Worm (Caenorhabditis elegans) whole organism, L2 larva: ENCODE data around the gene str-96.

ENCODE experiments used
- C34F6.9 ChIP-seq: fragments of 150-350 bp; optimal IDR thresholded peaks from 2 replicates; lab custom pipeline; 2014; ENCODE audit warnings: missing biosample characterization, missing genetic modification characterization
- F13H6.1 ChIP-seq: sonication (generic microtip); optimal IDR thresholded peaks from 2 replicates; lab custom pipeline; 2016; ENCODE audit warnings: missing genetic modification characterization, missing compliant biosample characterization
- R02D3.7 ChIP-seq: fragments of 150-350 bp; optimal IDR thresholded peaks from 2 replicates; lab custom pipeline; 2014; ENCODE audit warnings: missing biosample characterization, missing genetic modification characterization
- ZK546.5 ChIP-seq: sonication (generic microtip); optimal IDR thresholded peaks from 2 replicates; lab custom pipeline; 2017; ENCODE audit warnings: missing biosample characterization, missing genetic modification characterization
- aly-2 ChIP-seq: fragments of 150-350 bp; optimal IDR thresholded peaks from 2 replicates; lab custom pipeline; 2014; ENCODE audit warnings: missing biosample characterization, missing genetic modification characterization
- ceh-16 ChIP-seq: fragments of 150-350 bp; optimal IDR thresholded peaks from 2 replicates; lab custom pipeline; 2014; ENCODE audit warnings: missing biosample characterization, missing genetic modification characterization
- ceh-82 ChIP-seq: fragments of 150-350 bp; optimal IDR thresholded peaks from 2 replicates; lab custom pipeline; 2014; ENCODE audit warnings: missing biosample characterization, missing genetic modification characterization
- crh-2 ChIP-seq: sonication (generic microtip); optimal IDR thresholded peaks from 2 replicates; lab custom pipeline; 2017; ENCODE audit warnings: missing biosample characterization, missing genetic modification characterization
- dmd-4 ChIP-seq: sonication (generic microtip); optimal IDR thresholded peaks from 2 replicates; lab custom pipeline; 2017; ENCODE audit warnings: missing biosample characterization, missing genetic modification characterization
- egl-27 ChIP-seq: sonication (generic microtip); optimal IDR thresholded peaks from 3 replicates; lab custom pipeline; 2017; ENCODE audit warnings: missing biosample characterization, missing genetic modification reagents, missing genetic modification characterization
- elt-1 ChIP-seq: fragments of 150-350 bp; optimal IDR thresholded peaks from 2 replicates; lab custom pipeline; 2014; ENCODE audit warnings: missing biosample characterization, missing genetic modification characterization
- fos-1 ChIP-seq: fragments of 150-350 bp; optimal IDR thresholded peaks from 2 replicates; lab custom pipeline; 2014; ENCODE audit warnings: missing biosample characterization, missing genetic modification characterization
- gmeb-1 ChIP-seq: fragments of 150-350 bp; optimal IDR thresholded peaks from 2 replicates; lab custom pipeline; 2014; ENCODE audit warnings: missing biosample characterization, missing genetic modification characterization
- lin-11 ChIP-seq: fragments of 150-350 bp; sonication (generic microtip); optimal IDR thresholded peaks from 2 replicates; lab custom pipeline; 2014; ENCODE audit warnings: missing biosample characterization, missing genetic modification characterization, inconsistent platforms, mixed read lengths
- lin-13 ChIP-seq: fragments of 150-350 bp; optimal IDR thresholded peaks from 2 replicates; lab custom pipeline; 2014; ENCODE audit warnings: missing biosample characterization, missing genetic modification reagents, missing genetic modification characterization
- lin-39 ChIP-seq: fragments of 150-350 bp; optimal IDR thresholded peaks from 2 replicates; lab custom pipeline; 2014; ENCODE audit warnings: missing biosample characterization, missing genetic modification reagents, missing genetic modification characterization
- lsy-2 ChIP-seq, 2 experiments: fragments of 150-350 bp in 1 of 2; sonication (generic microtip) in 1 of 2; optimal IDR thresholded peaks; 2 replicates each; lab custom pipeline; 2014 to 2017; ENCODE audit warnings: missing biosample characterization in 2 of 2, missing genetic modification characterization in 2 of 2
- mbf-1 ChIP-seq: sonication (generic microtip); optimal IDR thresholded peaks from 2 replicates; lab custom pipeline; 2017; ENCODE audit warnings: missing biosample characterization, missing genetic modification characterization
- nhr-10 ChIP-seq: sonication (generic microtip); optimal IDR thresholded peaks from 2 replicates; lab custom pipeline; 2017; ENCODE audit warnings: missing biosample characterization, missing genetic modification characterization
- nhr-11 ChIP-seq: fragments of 150-350 bp; optimal IDR thresholded peaks from 2 replicates; lab custom pipeline; 2014; ENCODE audit warnings: missing biosample characterization, missing genetic modification characterization
- nhr-129 ChIP-seq: fragments of 150-350 bp; optimal IDR thresholded peaks from 2 replicates; lab custom pipeline; 2014; ENCODE audit warnings: missing biosample characterization, missing genetic modification characterization
- nhr-21 ChIP-seq: fragments of 150-350 bp; optimal IDR thresholded peaks from 2 replicates; lab custom pipeline; 2014; ENCODE audit warnings: missing biosample characterization, missing genetic modification characterization
- nhr-23 ChIP-seq: fragments of 150-350 bp; optimal IDR thresholded peaks from 2 replicates; lab custom pipeline; 2014; ENCODE audit warnings: missing biosample characterization, missing genetic modification reagents, missing genetic modification characterization
- nhr-25 ChIP-seq: fragments of 150-350 bp; sonication (generic microtip); optimal IDR thresholded peaks from 3 replicates; lab custom pipeline; 2014; ENCODE audit warnings: missing biosample characterization, missing genetic modification characterization
- nhr-6 ChIP-seq: fragments of 150-350 bp; optimal IDR thresholded peaks from 2 replicates; lab custom pipeline; 2014; ENCODE audit warnings: missing biosample characterization, missing genetic modification characterization
- sem-4 ChIP-seq: fragments of 150-350 bp; optimal IDR thresholded peaks from 2 replicates; lab custom pipeline; 2014; ENCODE audit warnings: missing biosample characterization, missing genetic modification reagents, missing genetic modification characterization
- sma-3 ChIP-seq: sonication (generic microtip); optimal IDR thresholded peaks from 2 replicates; lab custom pipeline; 2016; ENCODE audit warnings: missing genetic modification reagents, missing genetic modification characterization, missing compliant biosample characterization
- sma-9 ChIP-seq, 2 experiments: fragments of 150-350 bp in 1 of 2; sonication (generic microtip) in 1 of 2; optimal IDR thresholded peaks; 2 replicates each; lab custom pipeline; 2014 to 2016; ENCODE audit warnings: missing genetic modification characterization in 2 of 2, mild to moderate bottlenecking in 1 of 2, missing biosample characterization in 1 of 2, missing compliant biosample characterization in 1 of 2, missing genetic modification reagents in 1 of 2, moderate library complexity in 1 of 2
- unc-39 ChIP-seq: fragments of 150-350 bp; optimal IDR thresholded peaks from 2 replicates; lab custom pipeline; 2014; ENCODE audit warnings: missing biosample characterization, missing genetic modification characterization
- ztf-1 ChIP-seq: fragments of 200-800 bp; sonication (Bioruptor generic); conservative IDR thresholded peaks from 2 replicates; pipeline ENCODE4 v1.3.6; 2022; ENCODE audit warnings: missing genetic modification characterization, missing compliant biosample characterization
- ztf-11 ChIP-seq: sonication (generic microtip); optimal IDR thresholded peaks from 2 replicates; lab custom pipeline; 2017; ENCODE audit warnings: missing biosample characterization, missing genetic modification characterization
- ztf-4 ChIP-seq: fragments of 150-350 bp; optimal IDR thresholded peaks from 2 replicates; lab custom pipeline; 2014; ENCODE audit warnings: missing biosample characterization, missing genetic modification characterization

Gene str-96

DNA sequence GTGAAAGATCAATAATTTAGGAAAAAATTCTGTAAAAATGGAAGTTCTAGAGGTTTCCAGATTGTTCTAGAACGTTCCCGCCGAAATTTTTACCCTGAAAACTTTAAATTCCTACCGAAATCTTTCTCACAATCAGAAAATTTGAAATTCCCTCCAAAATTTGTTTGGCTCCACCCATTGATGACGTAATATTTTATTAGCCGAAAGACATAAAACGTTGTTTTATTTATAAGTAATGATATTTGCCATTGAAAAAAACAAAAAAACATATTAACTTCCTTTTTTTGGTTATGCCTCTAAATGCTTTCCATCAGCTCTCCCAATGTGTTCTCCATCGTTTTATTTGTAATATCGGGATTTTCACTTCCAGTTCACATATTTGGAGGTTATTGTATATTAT is 36.5 kb upstream of the str-96 start, which contains the start of gene srh-295:
Gene srh-295, plus strand, starts transcription at position 301 of the 400 bp plus-strand sequence.
- TF ChIP-seq F13H6.1 (tag; lab: Kevin White, UChicago): no peak
- no peak for TF ChIP-seq ZK546.5
- TF ChIP-seq dmd-4 (tag; lab: Kevin White, UChicago): no peak
- TF ChIP-seq C34F6.9 (tag; lab: Kevin White, UChicago): no peak
- TF ChIP-seq gmeb-1 (tag; lab: Kevin White, UChicago): no peak
- TF ChIP-seq sem-4 (tag; lab: Kevin White, UChicago): no peak
- TF ChIP-seq lin-11: no peak
- TF ChIP-seq ztf-1 (GFP tag; lab: Robert Waterston, UW): no peak
- TF ChIP-seq nhr-10 (tag; lab: Kevin White, UChicago): no peak
- TF ChIP-seq aly-2 (tag; lab: Kevin White, UChicago): no peak
- TF ChIP-seq nhr-129: no peak
- no peak for TF ChIP-seq ceh-82 (tag; lab: Kevin White, UChicago)
- no peak for TF ChIP-seq mbf-1 (tag; lab: Kevin White, UChicago)
- TF ChIP-seq nhr-23 (tag; lab: Kevin White, UChicago): no peak
- TF ChIP-seq elt-1 (tag; lab: Kevin White, UChicago): no peak
- no peak for TF ChIP-seq nhr-6
- no peak for TF ChIP-seq lsy-2 (tag; optimal IDR thresholded peaks at IDR 0.05; lab: Kevin White, UChicago)
- TF ChIP-seq, all 48 proteins: peak for 0

DNA sequence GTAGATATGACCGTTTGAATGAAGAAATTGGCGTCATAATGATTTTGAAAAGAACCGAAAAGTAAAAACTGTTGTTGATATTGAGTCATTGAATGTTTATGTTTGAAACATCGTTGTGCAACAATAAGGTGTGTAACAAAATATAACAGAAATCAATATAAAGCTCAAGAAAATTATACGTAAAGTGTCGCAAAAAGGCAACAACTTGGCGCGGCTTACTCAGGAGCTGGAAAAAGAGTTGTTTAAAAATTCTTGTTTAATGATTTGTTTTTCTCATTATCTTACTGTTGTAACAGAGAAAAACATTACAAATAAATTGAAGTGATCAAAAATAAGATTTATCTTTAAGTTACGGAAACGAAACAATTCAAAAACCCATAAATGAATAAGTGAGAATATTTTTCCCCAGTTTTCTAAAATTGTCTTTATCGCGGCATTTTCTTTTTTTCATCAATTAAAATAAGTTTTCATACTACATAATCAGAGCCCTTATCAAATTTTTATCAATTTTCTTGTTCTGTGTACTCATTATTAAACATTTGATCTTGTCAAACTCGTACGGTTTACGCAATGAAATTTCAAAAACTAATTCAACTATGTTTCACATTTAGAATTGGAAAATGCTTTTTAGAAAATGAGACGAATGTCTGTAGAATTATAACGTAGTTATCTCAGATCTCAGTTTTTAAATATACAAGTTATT is 34.1 kb upstream of the str-96 start, which contains the start of gene ZK1037.6:
Gene ZK1037.6, minus strand, starts transcription at position 51 of the 703 bp plus-strand sequence.
- TF ChIP-seq R02D3.7 (tag; lab: Kevin White, UChicago) (no peak), egl-27 (no peak), fos-1 (tag; lab: Kevin White, UChicago) (peak; percentile 72)

DNA sequence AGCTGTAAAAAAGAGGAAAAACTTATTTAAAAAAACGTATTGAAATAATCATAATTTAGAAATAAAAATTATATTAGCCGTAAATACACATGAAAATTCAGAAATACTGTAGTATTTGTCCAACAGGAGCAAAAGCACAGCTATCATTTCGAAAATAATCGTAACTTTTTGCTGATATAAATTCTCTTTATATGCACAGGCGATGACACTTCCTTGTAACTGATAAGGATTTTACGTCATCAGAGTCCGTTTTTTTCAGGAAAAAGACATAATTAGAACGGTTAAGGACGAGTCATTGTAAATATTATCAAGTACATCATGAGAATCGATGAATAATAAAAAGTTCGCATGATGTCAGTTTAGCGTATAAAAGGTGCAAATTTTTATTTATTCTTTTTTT is 29.7 kb upstream of the str-96 start:
- TF ChIP-seq fos-1 (tag; lab: Kevin White, UChicago): peak; percentile 94
- TF ChIP-seq dmd-4 (tag; lab: Kevin White, UChicago): no peak
- TF ChIP-seq ceh-16 (tag; lab: Kevin White, UChicago): no peak
- TF ChIP-seq ztf-11 (tag; lab: Kevin White, UChicago): no peak
- no peak for TF ChIP-seq nhr-23 (tag; lab: Kevin White, UChicago)
- TF ChIP-seq ZK546.5: no peak
- no peak for TF ChIP-seq ztf-4
- no peak for TF ChIP-seq lin-39 (tag; lab: Kevin White, UChicago)
- no peak for TF ChIP-seq nhr-21 (tag; lab: Kevin White, UChicago)

- peak; percentile 69 for TF ChIP-seq fos-1 (tag; lab: Kevin White, UChicago)
Observed at ce11 chrV:15322653-15323052, 28.9 kb upstream of the str-96 start, which contains the start of gene nhr-247. nhr-247 (plus strand) TSS chrV:15322982.

DNA sequence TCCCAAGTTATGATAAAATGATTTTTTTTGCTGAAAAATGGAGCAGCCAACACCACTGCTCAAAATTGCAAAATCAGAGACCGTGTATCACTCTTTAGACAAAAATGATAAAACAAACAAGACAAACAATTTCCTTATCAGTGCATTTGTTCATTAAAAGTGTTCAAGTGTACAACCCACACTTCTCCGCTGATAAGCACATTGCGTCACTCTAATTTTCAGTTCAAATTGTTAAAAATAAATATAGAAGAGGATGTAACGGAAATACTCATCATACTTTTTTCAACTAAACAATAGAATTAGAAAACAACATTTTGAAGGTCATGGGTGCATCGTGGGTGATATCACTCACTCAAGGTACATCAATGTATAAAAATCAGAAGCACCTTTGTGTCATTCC is 24.9 kb upstream of the str-96 start, which contains the start of gene nhr-291:
Gene nhr-291, plus strand, starts transcription at position 324 of the 400 bp plus-strand sequence.
- peak; percentile 34 for TF ChIP-seq crh-2 (tag; lab: Kevin White, UChicago)
- no peak for TF ChIP-seq dmd-4 (tag; lab: Kevin White, UChicago)
- TF ChIP-seq sma-3 (GFP tag; lab: Kevin White, UChicago): peak; percentile 11
- peak; percentile 79 for TF ChIP-seq sma-9 (GFP tag; optimal IDR thresholded peaks at IDR 0.05; lab: Kevin White, UChicago)
- TF ChIP-seq sma-9 (tag; optimal IDR thresholded peaks at IDR 0.05; lab: Kevin White, UChicago): no peak
- TF ChIP-seq gmeb-1 (tag; lab: Kevin White, UChicago): peak; percentile 42
- no peak for TF ChIP-seq unc-39 (tag; lab: Kevin White, UChicago)
- peak; percentile 99 for TF ChIP-seq fos-1 (tag; lab: Kevin White, UChicago)
- TF ChIP-seq egl-27: peak; percentile 35
- TF ChIP-seq nhr-11 (tag; lab: Kevin White, UChicago): no peak
- TF ChIP-seq lin-13 (GFP tag; lab: Kevin White, UChicago): no peak
- TF ChIP-seq lsy-2 (tag; optimal IDR thresholded peaks at IDR 0.05; lab: Kevin White, UChicago): no peak
- no peak for TF ChIP-seq nhr-25 (tag; lab: Kevin White, UChicago)
